Fruit fly (Drosophila melanogaster) whole organism, embryonic: ENCODE results near the gene AcCoAS.
A peak's percentile ranks its signal among the peaks of the same experiment; 100 is the strongest.

ENCODE experiments used
- Abd-B ChIP-seq: fragments of 200-800 bp; sonication (Bioruptor generic); optimal IDR thresholded peaks from 2 replicates; lab custom pipeline; 2018; ENCODE audit warnings: missing biosample characterization, mild to moderate bottlenecking, missing genetic modification characterization, moderate library complexity
- BEAF-32 ChIP-seq: fragments of 200-800 bp; sonication (Bioruptor generic); optimal IDR thresholded peaks from 3 replicates; lab custom pipeline; 2017; ENCODE audit warnings: missing biosample characterization, missing genetic modification characterization, mild to moderate bottlenecking, moderate library complexity, missing genetic modification reagents
- Bteb2 ChIP-seq: fragments of 200-800 bp; sonication (Bioruptor generic); optimal IDR thresholded peaks from 2 replicates; lab custom pipeline; 2016; ENCODE audit warnings: missing biosample characterization, missing genetic modification characterization
- CG10565 ChIP-seq: fragments of 200-800 bp; sonication (Bioruptor generic); optimal IDR thresholded peaks from 3 replicates; lab custom pipeline; 2016; ENCODE audit warnings: missing biosample characterization, mild to moderate bottlenecking, missing genetic modification characterization
- CG12104 ChIP-seq: fragments of 200-800 bp; sonication (Bioruptor generic); optimal IDR thresholded peaks from 3 replicates; lab custom pipeline; 2016; ENCODE audit warnings: missing biosample characterization, missing genetic modification characterization
- CG12236 ChIP-seq: fragments of 200-800 bp; sonication (Bioruptor generic); optimal IDR thresholded peaks from 2 replicates; lab custom pipeline; 2016; ENCODE audit warnings: missing biosample characterization, missing genetic modification characterization
- CG12942 ChIP-seq: fragments of 200-800 bp; sonication (Bioruptor generic); optimal IDR thresholded peaks from 3 replicates; lab custom pipeline; 2016; ENCODE audit warnings: missing biosample characterization, missing genetic modification characterization
- CG14667 ChIP-seq: fragments of 200-800 bp; sonication (Bioruptor generic); IDR thresholded peaks from 2 replicates; pipeline ENCODE4 v1.3.6; 2022; ENCODE audit warnings: missing biosample characterization, missing genetic modification characterization
- CG17328 ChIP-seq: fragments of 200-800 bp; sonication (Bioruptor generic); IDR thresholded peaks from 2 replicates; pipeline ENCODE4 v1.3.6; 2022; ENCODE audit warnings: missing biosample characterization, missing genetic modification characterization
- CG17829 ChIP-seq: fragments of 200-800 bp; optimal IDR thresholded peaks from 2 replicates; lab custom pipeline; 2019; ENCODE audit warnings: missing biosample characterization, mild to moderate bottlenecking, missing genetic modification characterization, moderate library complexity
- CG17912 ChIP-seq: fragments of 200-800 bp; sonication (Bioruptor generic); optimal IDR thresholded peaks from 2 replicates; lab custom pipeline; 2018; ENCODE audit warnings: missing biosample characterization, mild to moderate bottlenecking, missing genetic modification characterization
- CG1832 ChIP-seq: fragments of 200-800 bp; sonication (Bioruptor generic); optimal IDR thresholded peaks from 2 replicates; lab custom pipeline; 2017; ENCODE audit warnings: missing biosample characterization, mild to moderate bottlenecking, missing genetic modification characterization, inconsistent platforms
- CG2116 ChIP-seq: fragments of 200-800 bp; sonication (Bioruptor generic); optimal IDR thresholded peaks from 3 replicates; lab custom pipeline; 2018; ENCODE audit warnings: missing biosample characterization, mild to moderate bottlenecking, missing genetic modification characterization
- CG30020 ChIP-seq: fragments of 200-800 bp; optimal IDR thresholded peaks from 2 replicates; lab custom pipeline; 2019; ENCODE audit warnings: missing biosample characterization, mild to moderate bottlenecking, missing genetic modification characterization, moderate library complexity
- CG34422 ChIP-seq: fragments of 200-800 bp; sonication (Bioruptor generic); IDR thresholded peaks from 3 replicates; pipeline ENCODE4 v1.3.6; 2022; ENCODE audit warnings: missing biosample characterization, missing genetic modification characterization
- CG5245 ChIP-seq: fragments of 200-800 bp; sonication (Bioruptor generic); optimal IDR thresholded peaks from 3 replicates; lab custom pipeline; 2016; ENCODE audit warnings: missing biosample characterization, missing genetic modification characterization
- CG6654 ChIP-seq: fragments of 200-800 bp; sonication (Bioruptor generic); optimal IDR thresholded peaks from 2 replicates; lab custom pipeline; 2017; ENCODE audit warnings: missing biosample characterization, mild to moderate bottlenecking, missing genetic modification characterization
- CG6689 ChIP-seq: fragments of 200-800 bp; sonication (Bioruptor generic); IDR thresholded peaks from 2 replicates; pipeline ENCODE4 v1.3.6; 2022; ENCODE audit warnings: missing biosample characterization, missing genetic modification characterization
- CG7271 ChIP-seq: fragments of 200-800 bp; sonication (Bioruptor generic); optimal IDR thresholded peaks from 2 replicates; lab custom pipeline; 2018; ENCODE audit warnings: missing biosample characterization, mild to moderate bottlenecking, missing genetic modification characterization, moderate library complexity
- CG7556 ChIP-seq: fragments of 200-800 bp; sonication (Bioruptor generic); optimal IDR thresholded peaks from 2 replicates; lab custom pipeline; 2017; ENCODE audit warnings: missing biosample characterization, mild to moderate bottlenecking, missing genetic modification characterization
- CG8924 ChIP-seq: fragments of 200-800 bp; optimal IDR thresholded peaks from 3 replicates; lab custom pipeline; 2019; ENCODE audit warnings: missing biosample characterization, mild to moderate bottlenecking, missing genetic modification characterization, moderate library complexity
- CG9727 ChIP-seq: fragments of 200-800 bp; sonication (Bioruptor generic); optimal IDR thresholded peaks from 3 replicates; lab custom pipeline; 2017; ENCODE audit warnings: missing biosample characterization, mild to moderate bottlenecking, missing genetic modification characterization
- Camta ChIP-seq: fragments of 200-800 bp; sonication (Bioruptor generic); optimal IDR thresholded peaks from 2 replicates; lab custom pipeline; 2016; ENCODE audit warnings: missing biosample characterization, missing genetic modification characterization
- Dek ChIP-seq: fragments of 200-800 bp; sonication (Bioruptor generic); optimal IDR thresholded peaks from 3 replicates; lab custom pipeline; 2019; ENCODE audit warnings: missing biosample characterization, mild to moderate bottlenecking, missing genetic modification characterization, moderate library complexity
- Doc2 ChIP-seq: fragments of 200-800 bp; sonication (Bioruptor generic); IDR thresholded peaks from 2 replicates; pipeline ENCODE4 v1.3.6; 2022; ENCODE audit warnings: missing biosample characterization, missing genetic modification characterization
- Dp ChIP-seq: fragments of 200-800 bp; sonication (Bioruptor generic); optimal IDR thresholded peaks from 2 replicates; lab custom pipeline; 2018; ENCODE audit warnings: missing biosample characterization, mild to moderate bottlenecking, missing genetic modification characterization, moderate library complexity
- HLH54F ChIP-seq: fragments of 200-800 bp; sonication (Bioruptor generic); optimal IDR thresholded peaks from 3 replicates; lab custom pipeline; 2016; ENCODE audit warnings: missing biosample characterization, missing genetic modification characterization
- Hey ChIP-seq: fragments of 200-800 bp; sonication (Bioruptor generic); optimal IDR thresholded peaks from 3 replicates; lab custom pipeline; 2018; ENCODE audit warnings: missing biosample characterization, mild to moderate bottlenecking, missing genetic modification characterization
- Jarid2 ChIP-seq: fragments of 200-800 bp; sonication (Bioruptor generic); optimal IDR thresholded peaks from 3 replicates; lab custom pipeline; 2017; ENCODE audit warnings: mild to moderate bottlenecking, missing biosample characterization, missing genetic modification reagents, missing genetic modification characterization
- NFAT ChIP-seq: fragments of 200-800 bp; sonication (Bioruptor generic); IDR thresholded peaks from 2 replicates; pipeline ENCODE4 v1.3.6; 2022; ENCODE audit warnings: missing biosample characterization, missing genetic modification characterization
- Scr ChIP-seq: fragments of 200-800 bp; sonication (Bioruptor generic); IDR thresholded peaks from 2 replicates; pipeline ENCODE4 v1.3.6; 2022; ENCODE audit warnings: missing biosample characterization, missing genetic modification characterization; ENCODE audit not compliant: partially characterized antibody
- Ssrp ChIP-seq: fragments of 200-800 bp; sonication (Bioruptor generic); optimal IDR thresholded peaks from 2 replicates; lab custom pipeline; 2018; ENCODE audit warnings: missing biosample characterization, mild to moderate bottlenecking, missing genetic modification characterization, moderate library complexity
- Trl ChIP-seq, 3 experiments: fragments of >200 bp in 2 of 3; fragments of 200-800 bp in 1 of 3; sonication (Bioruptor generic) in 1 of 3; optimal IDR thresholded peaks; 2 replicates in 1 of 3; 3 replicates in 2 of 3; lab custom pipeline; 2016 to 2017; ENCODE audit warnings: missing biosample characterization in 1 of 3, missing genetic modification characterization in 1 of 3
- Vsx1 ChIP-seq: fragments of 200-800 bp; sonication (Bioruptor generic); optimal IDR thresholded peaks from 2 replicates; lab custom pipeline; 2017; ENCODE audit warnings: missing biosample characterization, mild to moderate bottlenecking, missing genetic modification characterization, missing genetic modification reagents
- crc ChIP-seq: fragments of 200-800 bp; sonication (Bioruptor generic); optimal IDR thresholded peaks from 2 replicates; lab custom pipeline; 2016; ENCODE audit warnings: missing biosample characterization, missing genetic modification characterization
- crol ChIP-seq: fragments of 200-800 bp; sonication (Bioruptor generic); IDR thresholded peaks from 2 replicates; pipeline ENCODE4 v1.3.6; 2022; ENCODE audit warnings: missing biosample characterization, missing genetic modification characterization
- crp ChIP-seq, 2 experiments: fragments of 200-800 bp; sonication (Bioruptor generic); optimal IDR thresholded peaks; 2 replicates in 1 of 2; 3 replicates in 1 of 2; lab custom pipeline; 2017; ENCODE audit warnings: missing biosample characterization in 2 of 2, missing genetic modification characterization in 2 of 2, mild to moderate bottlenecking in 1 of 2, moderate library complexity in 1 of 2
- da ChIP-seq: fragments of 200-800 bp; sonication (Bioruptor generic); optimal IDR thresholded peaks from 2 replicates; lab custom pipeline; 2016; ENCODE audit warnings: missing biosample characterization, missing genetic modification characterization
- dimm ChIP-seq: fragments of 200-800 bp; sonication (Bioruptor generic); IDR thresholded peaks from 2 replicates; pipeline ENCODE4 v1.3.6; 2022; ENCODE audit warnings: missing biosample characterization, missing genetic modification characterization
- fd64A ChIP-seq: fragments of 200-800 bp; sonication (Bioruptor generic); optimal IDR thresholded peaks from 3 replicates; lab custom pipeline; 2018; ENCODE audit warnings: missing biosample characterization, mild to moderate bottlenecking, missing genetic modification characterization
- gro ChIP-seq: fragments of 200-800 bp; sonication (Bioruptor generic); optimal IDR thresholded peaks from 2 replicates; lab custom pipeline; 2016; ENCODE audit warnings: missing biosample characterization, missing genetic modification characterization
- kah ChIP-seq: fragments of 200-800 bp; sonication (Bioruptor generic); optimal IDR thresholded peaks from 2 replicates; lab custom pipeline; 2018; ENCODE audit warnings: missing biosample characterization, mild to moderate bottlenecking, missing genetic modification characterization
- pb ChIP-seq: fragments of 200-800 bp; sonication (Bioruptor generic); optimal IDR thresholded peaks from 3 replicates; lab custom pipeline; 2016; ENCODE audit warnings: missing biosample characterization, missing genetic modification characterization
- pros ChIP-seq: fragments of 200-800 bp; sonication (Bioruptor generic); optimal IDR thresholded peaks from 3 replicates; lab custom pipeline; 2019; ENCODE audit warnings: missing biosample characterization, mild to moderate bottlenecking, missing genetic modification characterization, moderate library complexity
- ro ChIP-seq: fragments of 200-800 bp; sonication (Bioruptor generic); IDR thresholded peaks from 2 replicates; pipeline ENCODE4 v1.3.6; 2022; ENCODE audit warnings: missing biosample characterization, missing genetic modification characterization
- so ChIP-seq: fragments of 200-800 bp; sonication (Bioruptor generic); IDR thresholded peaks from 3 replicates; pipeline ENCODE4 v1.3.6; 2022; ENCODE audit warnings: missing biosample characterization, missing genetic modification characterization
- tin ChIP-seq: fragments of 200-800 bp; sonication (Bioruptor generic); optimal IDR thresholded peaks from 3 replicates; lab custom pipeline; 2016; ENCODE audit warnings: missing biosample characterization, missing genetic modification characterization
- unpg ChIP-seq: fragments of 200-800 bp; sonication (Bioruptor generic); optimal IDR thresholded peaks from 3 replicates; lab custom pipeline; 2018; ENCODE audit warnings: missing biosample characterization, mild to moderate bottlenecking, missing genetic modification characterization, moderate library complexity
- usp ChIP-seq: fragments of >200 bp; optimal IDR thresholded peaks from 2 replicates; lab custom pipeline; 2017; ENCODE audit warnings: missing biosample characterization, missing genetic modification characterization

The AcCoAS gene

dm6 chr3L:21285639-21286338 lies 5.7 kb upstream of the AcCoAS start, which contains the start of the genes CG12974 and pzg (continued):
- no peak for TF ChIP-seq Trl (optimal IDR thresholded peaks at IDR 0.05; lab: Kevin White, UChicago)
- peak; percentile 78 for TF ChIP-seq Trl (GFP tag; optimal IDR thresholded peaks at IDR 0.05; lab: Kevin White, UChicago)
- peak; percentile 80 for TF ChIP-seq CG30020 (tag; lab: Kevin White, UChicago)
- TF ChIP-seq NFAT (GFP tag; lab: Robert Waterston, UW): peak; percentile 58
- TF ChIP-seq gro: peak; percentile 7
- TF ChIP-seq Ssrp (tag; lab: Kevin White, UChicago): peak; percentile 90
- TF ChIP-seq CG17328 (GFP tag; lab: Robert Waterston, UW): peak; percentile 62
- TF ChIP-seq CG12104 (GFP tag; lab: Kevin White, UChicago): peak; percentile 80
- TF ChIP-seq CG34422 (GFP tag; lab: Robert Waterston, UW): peak; percentile 91
- TF ChIP-seq Scr (GFP tag; lab: Robert Waterston, UW): peak; percentile 64
- peak; percentile 64 for TF ChIP-seq tin (GFP tag; lab: Kevin White, UChicago)
- no peak for TF ChIP-seq usp (GFP tag; lab: Kevin White, UChicago)
- TF ChIP-seq Camta (GFP tag; lab: Kevin White, UChicago): peak; percentile 32
- peak; percentile 74 for TF ChIP-seq unpg (GFP tag; lab: Kevin White, UChicago)
- no peak for TF ChIP-seq crol (GFP tag; lab: Robert Waterston, UW)
- TF ChIP-seq CG7556 (GFP tag; lab: Kevin White, UChicago): peak; percentile 61
- TF ChIP-seq Abd-B: peak; percentile 88
- no peak for TF ChIP-seq CG10565 (GFP tag; lab: Kevin White, UChicago)
- TF ChIP-seq Hey (tag; lab: Kevin White, UChicago): peak; percentile 70
- peak; percentile 59 for TF ChIP-seq CG6689 (GFP tag; lab: Robert Waterston, UW)
- peak; percentile 35 for TF ChIP-seq CG6654 (GFP tag; lab: Kevin White, UChicago)
- no peak for TF ChIP-seq pros (GFP tag; lab: Kevin White, UChicago)
- peak; percentile 62 for TF ChIP-seq Bteb2 (GFP tag; lab: Kevin White, UChicago)
- TF ChIP-seq dimm: peak; percentile 44; the same call in 1 of the 2 replicates
- peak; percentile 69; the same call in 1 of the 3 replicates for TF ChIP-seq so
- no peak for TF ChIP-seq crc (GFP tag; lab: Kevin White, UChicago)
- peak; percentile 45 for TF ChIP-seq Jarid2
- TF ChIP-seq CG1832 (GFP tag; lab: Kevin White, UChicago): peak; percentile 97
- peak; percentile 55 for TF ChIP-seq da (GFP tag; lab: Kevin White, UChicago)
- TF ChIP-seq Dp (GFP tag; lab: Kevin White, UChicago): peak; percentile 89
- peak; percentile 85 for TF ChIP-seq HLH54F (GFP tag; lab: Kevin White, UChicago)
- no peak for TF ChIP-seq CG5245 (GFP tag; lab: Kevin White, UChicago)
- peak; percentile 64; the same call in 1 of the 2 replicates for TF ChIP-seq ro (GFP tag; lab: Robert Waterston, UW)
- TF ChIP-seq kah: peak; percentile 38
- TF ChIP-seq CG2116 (GFP tag; lab: Kevin White, UChicago): peak; percentile 69
- TF ChIP-seq pb (GFP tag; lab: Kevin White, UChicago): peak; percentile 39
- peak; percentile 56 for TF ChIP-seq Dek (tag; lab: Kevin White, UChicago)
- TF ChIP-seq Vsx1 (GFP tag; lab: Kevin White, UChicago): peak; percentile 61
- peak; percentile 79 for TF ChIP-seq Doc2 (GFP tag; lab: Robert Waterston, UW)
- peak; percentile 87 for TF ChIP-seq CG8924 (tag; lab: Kevin White, UChicago)
- peak; percentile 92 for TF ChIP-seq CG9727 (GFP tag; lab: Kevin White, UChicago)
- peak; percentile 84 for TF ChIP-seq CG17829 (tag; lab: Kevin White, UChicago)
- peak; percentile 69 for TF ChIP-seq BEAF-32
- peak in 1 of 2 experiments; percentile 64 for TF ChIP-seq crp (GFP tag; optimal IDR thresholded peaks at IDR 0.05; lab: Kevin White, UChicago)
- TF ChIP-seq CG12942: peak; percentile 67
- peak; percentile 75 for TF ChIP-seq CG17912 (GFP tag; lab: Kevin White, UChicago)
- TF ChIP-seq CG7271 (tag; lab: Kevin White, UChicago): peak; percentile 64
- TF ChIP-seq CG12236 (GFP tag; lab: Kevin White, UChicago): peak; percentile 48
- no peak for TF ChIP-seq CG14667 (GFP tag; lab: Robert Waterston, UW)
- peak; percentile 22 for TF ChIP-seq fd64A (GFP tag; lab: Kevin White, UChicago)
